Worm (Caenorhabditis elegans) whole organism, young adult: Measurements from ENCODE around the gene Y44A6C.1.

Experiments used
- F37B4.10 ChIP-seq: fragments of 200-800 bp; sonication (Bioruptor generic); IDR thresholded peaks from 2 replicates; pipeline ENCODE4 v1.3.6; 2022; ENCODE audit warnings: missing genetic modification characterization, missing compliant biosample characterization
- ceh-79 ChIP-seq: sonication (generic microtip); optimal IDR thresholded peaks from 2 replicates; lab custom pipeline; 2017; ENCODE audit warnings: mild to moderate bottlenecking, missing genetic modification characterization, missing compliant biosample characterization
- dox-1 ChIP-seq: fragments of 200-800 bp; sonication (Bioruptor generic); IDR thresholded peaks from 2 replicates; pipeline ENCODE4 v1.3.6; 2022; ENCODE audit warnings: missing genetic modification reagents, missing genetic modification characterization, missing compliant biosample characterization
- hmg-20 ChIP-seq: fragments of 200-800 bp; sonication (Bioruptor generic); IDR thresholded peaks from 2 replicates; pipeline ENCODE4 v1.3.6; 2022; ENCODE audit warnings: missing genetic modification reagents, missing genetic modification characterization, missing compliant biosample characterization
- hrde-1 ChIP-seq: sonication (generic microtip); optimal IDR thresholded peaks from 2 replicates; lab custom pipeline; 2016; ENCODE audit warnings: missing genetic modification characterization, mild to moderate bottlenecking, missing compliant biosample characterization, moderate library complexity, missing genotype, missing genetic modification reagents, borderline replicate concordance
- madf-3 ChIP-seq: fragments of 200-800 bp; sonication (Bioruptor generic); IDR thresholded peaks from 2 replicates; pipeline ENCODE4 v1.3.6; 2022; ENCODE audit warnings: missing genetic modification reagents, missing genetic modification characterization, missing compliant biosample characterization
- madf-8 ChIP-seq: fragments of 200-800 bp; sonication (Bioruptor generic); conservative IDR thresholded peaks from 2 replicates; pipeline ENCODE4 v1.3.6; 2022; ENCODE audit warnings: missing genetic modification reagents, missing genetic modification characterization, missing compliant biosample characterization
- rcor-1 ChIP-seq: fragments of 200-800 bp; sonication (Bioruptor generic); IDR thresholded peaks from 2 replicates; pipeline ENCODE4 v1.3.6; 2022; ENCODE audit warnings: missing genetic modification reagents, missing genetic modification characterization, missing compliant biosample characterization
- rec-8 ChIP-seq, 2 experiments: sonication (generic microtip); optimal IDR thresholded peaks; 2 replicates each; lab custom pipeline; 2016; ENCODE audit warnings: mild to moderate bottlenecking in 2 of 2, missing genetic modification characterization in 2 of 2, missing genetic modification reagents in 2 of 2, missing genotype in 2 of 2, missing biosample characterization in 1 of 2, missing compliant biosample characterization in 1 of 2, moderate library complexity in 1 of 2
- snpc-4 ChIP-seq, 5 experiments: fragments of 150-350 bp in 1 of 5; sonication (generic microtip) in 4 of 5; optimal IDR thresholded peaks; 2 replicates each; lab custom pipeline; 2014 to 2018; ENCODE audit warnings: missing genetic modification characterization in 5 of 5, missing biosample characterization in 3 of 5, antibody characterized with exemption in 2 of 5, mild to moderate bottlenecking in 2 of 5, missing compliant biosample characterization in 2 of 5, missing genotype in 2 of 5, moderate library complexity in 2 of 5, missing genetic modification reagents in 1 of 5
- unc-62 ChIP-seq: fragments of 150-350 bp; optimal IDR thresholded peaks from 2 replicates; lab custom pipeline; 2014; ENCODE audit warnings: missing biosample characterization, missing genetic modification reagents, missing genetic modification characterization
- xnd-1 ChIP-seq: sonication (generic microtip); optimal IDR thresholded peaks from 2 replicates; lab custom pipeline; 2016; ENCODE audit warnings: missing genotype, missing genetic modification reagents, missing genetic modification characterization, missing compliant biosample characterization
- ztf-22 ChIP-seq: fragments of 200-800 bp; sonication (Bioruptor generic); optimal IDR thresholded peaks from 2 replicates; lab custom pipeline; 2018; ENCODE audit warnings: mild to moderate bottlenecking, missing genetic modification characterization, moderate library complexity, missing compliant biosample characterization

DNA sequence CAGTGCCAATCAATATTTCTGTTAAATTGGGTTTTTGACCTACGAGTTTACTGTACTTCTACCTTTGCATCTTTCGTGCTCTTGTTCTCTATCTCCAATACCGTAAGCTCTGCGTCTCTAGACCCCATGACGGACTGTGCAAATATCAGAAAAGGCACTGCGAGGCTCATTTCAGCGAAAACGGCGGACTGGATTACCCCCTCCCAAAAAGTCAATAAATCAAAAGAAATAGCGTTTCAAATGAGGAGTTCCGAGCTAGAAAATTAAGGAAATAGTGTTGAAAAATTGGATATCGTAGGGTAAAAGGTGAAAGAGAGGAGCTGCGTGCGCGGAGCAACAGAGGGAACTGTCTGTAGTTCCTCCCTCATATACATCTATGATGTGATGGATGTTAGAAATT lies 48.0 kb downstream of the Y44A6C.1 start:
- TF ChIP-seq F37B4.10 (GFP tag; lab: Robert Waterston, UW) (no peak), snpc-4 (GFP tag; optimal IDR thresholded peaks at IDR 0.05; lab: Kevin White, UChicago) (no peak), snpc-4 (tag; optimal IDR thresholded peaks at IDR 0.05; lab: Kevin White, UChicago) (no peak), rec-8 (tag; optimal IDR thresholded peaks at IDR 0.05; lab: Kevin White, UChicago) (no peak), dox-1 (GFP tag; lab: Robert Waterston, UW) (no peak), xnd-1 (no peak), ceh-79 (tag; lab: Kevin White, UChicago) (no peak), madf-8 (no peak), hmg-20 (GFP tag; lab: Robert Waterston, UW) (no peak), unc-62 (GFP tag; lab: Kevin White, UChicago) (no peak), ztf-22 (GFP tag; lab: Kevin White, UChicago) (no peak), hrde-1 (tag; lab: Kevin White, UChicago) (no peak), madf-3 (GFP tag; lab: Robert Waterston, UW) (no peak), rcor-1 (GFP tag; lab: Robert Waterston, UW) (no peak)
